Worm (Caenorhabditis elegans) whole organism, L4 larva: ENCODE data around the gene cox-6A.

Experiments
- F37D6.2 ChIP-seq: sonication (generic microtip); optimal IDR thresholded peaks from 2 replicates; lab custom pipeline; 2016; ENCODE audit warnings: mild to moderate bottlenecking, missing genetic modification characterization, missing compliant biosample characterization
- F49E8.2 ChIP-seq: sonication (generic microtip); optimal IDR thresholded peaks from 2 replicates; lab custom pipeline; 2016; ENCODE audit warnings: missing compliant biosample characterization, mild to moderate bottlenecking, missing genetic modification characterization, borderline replicate concordance
- T20F7.1 ChIP-seq: fragments of 200-800 bp; sonication (Bioruptor generic); optimal IDR thresholded peaks from 2 replicates; lab custom pipeline; 2018; ENCODE audit warnings: mild to moderate bottlenecking, missing genetic modification characterization, missing compliant biosample characterization
- T26A8.4 ChIP-seq: fragments of 200-800 bp; sonication (Bioruptor generic); IDR thresholded peaks from 2 replicates; pipeline ENCODE4 v1.3.6; 2022; ENCODE audit warnings: missing genetic modification characterization, missing compliant biosample characterization
- Y105C5A.15 ChIP-seq: fragments of 200-800 bp; sonication (Bioruptor generic); IDR thresholded peaks from 2 replicates; pipeline ENCODE4 v1.3.6; 2022; ENCODE audit warnings: missing genetic modification characterization, missing compliant biosample characterization
- Y48G9A.11 ChIP-seq: fragments of 200-800 bp; sonication (Bioruptor generic); IDR thresholded peaks from 2 replicates; pipeline ENCODE4 v1.3.6; 2022; ENCODE audit warnings: missing genetic modification reagents, missing genetic modification characterization, missing compliant biosample characterization
- Y5F2A.4 ChIP-seq: fragments of 200-800 bp; sonication (Bioruptor generic); optimal IDR thresholded peaks from 2 replicates; lab custom pipeline; 2018; ENCODE audit warnings: mild to moderate bottlenecking, missing genetic modification characterization, missing compliant biosample characterization
- Y75B8A.6 ChIP-seq: fragments of 200-800 bp; sonication (Bioruptor generic); IDR thresholded peaks from 2 replicates; pipeline ENCODE4 v1.3.6; 2022; ENCODE audit warnings: missing genetic modification reagents, missing genetic modification characterization, missing compliant biosample characterization
- ZK546.5 ChIP-seq, 2 experiments: sonication (generic microtip); optimal IDR thresholded peaks; 2 replicates each; lab custom pipeline; 2017; ENCODE audit warnings: missing biosample characterization in 2 of 2, missing genetic modification characterization in 2 of 2
- aha-1 ChIP-seq: fragments of 150-350 bp; peaks from one replicate; lab custom pipeline; 2014; ENCODE audit warnings: missing biosample characterization, missing genetic modification characterization
- ceh-28 ChIP-seq: fragments of 150-350 bp; optimal IDR thresholded peaks from 2 replicates; lab custom pipeline; 2014; ENCODE audit warnings: missing biosample characterization, missing genetic modification reagents, missing genetic modification characterization
- ceh-44 ChIP-seq: fragments of 200-800 bp; sonication (Bioruptor generic); IDR thresholded peaks from 2 replicates; pipeline ENCODE4 v1.3.6; 2022; ENCODE audit warnings: missing genetic modification reagents, missing genetic modification characterization, missing compliant biosample characterization
- ceh-62 ChIP-seq: sonication (generic microtip); optimal IDR thresholded peaks from 2 replicates; lab custom pipeline; 2017; ENCODE audit warnings: missing biosample characterization, missing genetic modification characterization
- daf-19 ChIP-seq: fragments of 200-800 bp; sonication (Bioruptor generic); conservative IDR thresholded peaks from 2 replicates; pipeline ENCODE4 v1.3.6; 2022; ENCODE audit warnings: missing genetic modification characterization, missing compliant biosample characterization
- daf-8 ChIP-seq: fragments of 200-800 bp; sonication (Bioruptor generic); IDR thresholded peaks from 2 replicates; pipeline ENCODE4 v1.3.6; 2022; ENCODE audit warnings: missing genetic modification characterization, missing compliant biosample characterization
- dmd-8 ChIP-seq: fragments of 200-800 bp; sonication (Bioruptor generic); IDR thresholded peaks from 2 replicates; pipeline ENCODE4 v1.3.6; 2022; ENCODE audit warnings: missing genetic modification characterization, missing compliant biosample characterization
- egl-27 ChIP-seq: sonication (generic microtip); optimal IDR thresholded peaks from 3 replicates; lab custom pipeline; 2017; ENCODE audit warnings: missing biosample characterization, missing genetic modification reagents, missing genetic modification characterization
- fos-1 ChIP-seq: fragments of 150-350 bp; optimal IDR thresholded peaks from 2 replicates; lab custom pipeline; 2014; ENCODE audit warnings: missing biosample characterization, missing genetic modification characterization
- hlh-11 ChIP-seq: fragments of 200-800 bp; sonication (Bioruptor generic); optimal IDR thresholded peaks from 2 replicates; lab custom pipeline; 2018; ENCODE audit warnings: mild to moderate bottlenecking, missing genetic modification characterization, missing compliant biosample characterization
- hlh-30 ChIP-seq: sonication (generic microtip); optimal IDR thresholded peaks from 2 replicates; lab custom pipeline; 2017; ENCODE audit warnings: antibody characterized with exemption, mild to moderate bottlenecking, missing genetic modification characterization, missing compliant biosample characterization; ENCODE audit not compliant: insufficient read depth
- hmg-1.1 ChIP-seq: fragments of 200-800 bp; sonication (Bioruptor generic); IDR thresholded peaks from 2 replicates; pipeline ENCODE4 v1.3.6; 2022; ENCODE audit warnings: missing genetic modification reagents, missing genetic modification characterization, missing compliant biosample characterization
- lim-7 ChIP-seq: fragments of 200-800 bp; sonication (Bioruptor generic); IDR thresholded peaks from 2 replicates; pipeline ENCODE4 v1.3.6; 2022; ENCODE audit warnings: missing genetic modification characterization, missing compliant biosample characterization
- lin-1 ChIP-seq: fragments of 200-800 bp; sonication (Bioruptor generic); IDR thresholded peaks from 2 replicates; pipeline ENCODE4 v1.3.6; 2022; ENCODE audit warnings: missing genetic modification reagents, missing genetic modification characterization, missing compliant biosample characterization
- lin-29 ChIP-seq: fragments of 200-800 bp; sonication (Bioruptor generic); IDR thresholded peaks from 2 replicates; pipeline ENCODE4 v1.3.6; 2022; ENCODE audit warnings: missing genetic modification reagents, missing genetic modification characterization, missing compliant biosample characterization
- lin-38 ChIP-seq: fragments of 200-800 bp; sonication (Bioruptor generic); IDR thresholded peaks from 2 replicates; pipeline ENCODE4 v1.3.6; 2022; ENCODE audit warnings: missing genetic modification reagents, missing genetic modification characterization, missing compliant biosample characterization
- lin-39 ChIP-seq: fragments of 150-350 bp; optimal IDR thresholded peaks from 2 replicates; lab custom pipeline; 2014; ENCODE audit warnings: missing biosample characterization, missing genetic modification reagents, missing genetic modification characterization
- madf-5 ChIP-seq, 2 experiments: fragments of 200-800 bp; sonication (Bioruptor generic); IDR thresholded peaks; 2 replicates each; pipeline ENCODE4 v1.3.6; 2022; ENCODE audit warnings: missing compliant biosample characterization in 2 of 2, missing genetic modification characterization in 2 of 2
- mdl-1 ChIP-seq, 2 experiments: fragments of 150-350 bp in 1 of 2; sonication (generic microtip) in 1 of 2; optimal IDR thresholded peaks; 2 replicates each; lab custom pipeline; 2014 to 2017; ENCODE audit warnings: missing biosample characterization in 2 of 2, missing genetic modification characterization in 2 of 2
- mes-2 ChIP-seq: sonication (generic microtip); optimal IDR thresholded peaks from 2 replicates; lab custom pipeline; 2016; ENCODE audit warnings: missing genotype, mild to moderate bottlenecking, missing genetic modification characterization, missing compliant biosample characterization; ENCODE audit not compliant: poor library complexity, severe bottlenecking
- mxl-2 ChIP-seq: fragments of 200-800 bp; sonication (Bioruptor generic); conservative IDR thresholded peaks from 2 replicates; pipeline ENCODE4 v1.3.6; 2022; ENCODE audit warnings: missing genetic modification reagents, missing genetic modification characterization, missing compliant biosample characterization
- mxl-3 ChIP-seq: fragments of 200-800 bp; sonication (Bioruptor generic); optimal IDR thresholded peaks from 2 replicates; lab custom pipeline; 2018; ENCODE audit warnings: mild to moderate bottlenecking, missing genetic modification characterization, missing compliant biosample characterization
- nhr-102 ChIP-seq: sonication (generic microtip); optimal IDR thresholded peaks from 2 replicates; lab custom pipeline; 2016; ENCODE audit warnings: mild to moderate bottlenecking, missing genetic modification characterization, moderate library complexity, missing compliant biosample characterization
- nhr-111 ChIP-seq: fragments of 200-800 bp; sonication (Bioruptor generic); optimal IDR thresholded peaks from 2 replicates; lab custom pipeline; 2018; ENCODE audit warnings: mild to moderate bottlenecking, missing genetic modification characterization, missing compliant biosample characterization
- nhr-6 ChIP-seq: fragments of 150-350 bp; optimal IDR thresholded peaks from 2 replicates; lab custom pipeline; 2014; ENCODE audit warnings: missing biosample characterization, missing genetic modification characterization
- pqm-1 ChIP-seq: sonication (generic microtip); optimal IDR thresholded peaks from 2 replicates; lab custom pipeline; 2017; ENCODE audit warnings: missing biosample characterization, missing genetic modification characterization
- sdz-12 ChIP-seq: fragments of 200-800 bp; sonication (Bioruptor generic); optimal IDR thresholded peaks from 2 replicates; lab custom pipeline; 2018; ENCODE audit warnings: mild to moderate bottlenecking, missing genetic modification characterization, missing compliant biosample characterization
- set-16 ChIP-seq: fragments of 200-800 bp; sonication (Bioruptor generic); IDR thresholded peaks from 2 replicates; pipeline ENCODE4 v1.3.6; 2022; ENCODE audit warnings: missing genetic modification reagents, missing genetic modification characterization, missing compliant biosample characterization
- skn-1 ChIP-seq: fragments of 150-350 bp; optimal IDR thresholded peaks from 2 replicates; lab custom pipeline; 2014; ENCODE audit warnings: missing biosample characterization, missing genetic modification characterization
- snpc-1.2 ChIP-seq: fragments of 200-800 bp; sonication (Bioruptor generic); IDR thresholded peaks from 2 replicates; pipeline ENCODE4 v1.3.6; 2022; ENCODE audit warnings: missing genetic modification reagents, missing genetic modification characterization, missing compliant biosample characterization
- spr-1 ChIP-seq: sonication (generic microtip); optimal IDR thresholded peaks from 2 replicates; lab custom pipeline; 2016; ENCODE audit warnings: mild to moderate bottlenecking, missing genetic modification characterization, missing compliant biosample characterization
- spr-3 ChIP-seq: fragments of 200-800 bp; sonication (Bioruptor generic); optimal IDR thresholded peaks from 2 replicates; lab custom pipeline; 2018; ENCODE audit warnings: mild to moderate bottlenecking, missing genetic modification characterization, missing compliant biosample characterization
- tra-1 ChIP-seq: fragments of 200-800 bp; sonication (Bioruptor generic); IDR thresholded peaks from 2 replicates; pipeline ENCODE4 v1.3.6; 2022; ENCODE audit warnings: missing genetic modification reagents, missing genetic modification characterization, missing compliant biosample characterization
- unc-62 ChIP-seq, 3 experiments: fragments of 150-350 bp in 1 of 3; sonication (generic microtip); optimal IDR thresholded peaks in 2 of 3; peaks in 1 of 3; 1 replicate in 1 of 3; 2 replicates in 2 of 3; lab custom pipeline; 2014 to 2017; ENCODE audit warnings: missing biosample characterization in 3 of 3, missing genetic modification characterization in 3 of 3, missing genetic modification reagents in 3 of 3, missing genotype in 1 of 3
- zag-1 ChIP-seq: fragments of 150-350 bp; optimal IDR thresholded peaks from 2 replicates; lab custom pipeline; 2014; ENCODE audit warnings: missing biosample characterization, missing genetic modification characterization
- zip-11 ChIP-seq: fragments of 200-800 bp; sonication (Bioruptor generic); IDR thresholded peaks from 2 replicates; pipeline ENCODE4 v1.3.6; 2022; ENCODE audit warnings: missing genetic modification characterization, missing compliant biosample characterization
- zip-2 ChIP-seq: fragments of 150-350 bp; optimal IDR thresholded peaks from 2 replicates; lab custom pipeline; 2014; ENCODE audit warnings: missing biosample characterization, missing genetic modification characterization

cox-6A gene

DNA sequence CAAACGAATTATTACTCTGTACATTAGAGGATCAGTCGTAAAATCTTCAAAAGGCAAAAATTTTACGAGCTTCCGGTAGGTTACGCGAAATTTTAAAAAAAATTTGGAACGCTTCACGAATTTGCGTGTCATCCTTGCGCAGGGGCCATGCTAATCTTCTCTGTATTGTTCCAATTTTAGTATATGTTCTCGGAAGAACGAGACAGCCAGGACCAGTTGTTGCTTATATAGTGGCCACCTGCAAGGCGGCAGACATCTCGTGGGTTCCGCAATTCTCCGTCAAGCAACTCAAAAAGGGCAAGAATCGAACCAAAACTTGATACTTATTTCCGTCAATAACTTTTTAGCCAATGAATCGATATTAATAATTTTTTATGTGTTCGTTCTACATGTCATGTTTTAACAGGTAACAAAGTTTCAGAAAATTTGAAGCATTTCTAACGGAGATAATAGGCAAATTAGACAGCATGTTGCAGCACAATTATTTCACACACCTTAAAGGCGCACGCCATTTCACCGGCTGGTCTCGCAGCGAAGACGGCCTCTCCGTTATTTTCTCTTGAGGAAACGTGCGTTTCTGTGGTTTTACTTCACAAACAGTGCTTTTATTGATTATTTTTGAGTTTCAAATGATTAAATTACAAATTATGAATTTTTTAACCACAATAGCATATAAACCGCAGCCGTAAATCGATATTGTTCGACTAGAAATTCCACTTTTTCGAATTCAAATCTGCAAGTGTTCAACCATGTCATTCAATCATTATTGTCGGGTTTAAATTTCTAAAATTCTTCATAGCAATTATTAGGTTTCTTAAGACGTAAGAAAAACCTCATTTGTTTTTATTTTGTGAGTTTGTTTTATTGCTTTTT, 588 bp upstream of the cox-6A start (continued):
- TF ChIP-seq daf-8 (GFP tag; lab: Robert Waterston, UW) (peak; percentile 76; the same call in 1 of the 2 replicates), Y5F2A.4 (GFP tag; lab: Kevin White, UChicago) (peak; percentile 84), hlh-30 (tag; lab: Kevin White, UChicago) (peak; percentile 18), lin-39 (tag; lab: Kevin White, UChicago) (no peak), mxl-3 (GFP tag; lab: Kevin White, UChicago) (peak; percentile 60), mes-2 (tag; lab: Kevin White, UChicago) (peak; percentile 93), fos-1 (tag; lab: Kevin White, UChicago) (no peak), nhr-111 (GFP tag; lab: Kevin White, UChicago) (peak; percentile 81)

- TF ChIP-seq F37D6.2 (tag; lab: Kevin White, UChicago) (no peak), mxl-2 (no peak), F49E8.2 (tag; lab: Kevin White, UChicago) (no peak), set-16 (no peak), ceh-28 (tag; lab: Kevin White, UChicago) (no peak), hmg-1.1 (0 out of 2 replicates have a peak, but pooled peaks have one; percentile 27), skn-1 (tag; lab: Kevin White, UChicago) (no peak), nhr-6 (tag; lab: Kevin White, UChicago) (no peak), daf-19 (GFP tag; lab: Robert Waterston, UW) (no peak), tra-1 (GFP tag; lab: Robert Waterston, UW) (no peak), unc-62 (GFP tag; optimal IDR thresholded peaks at IDR 0.05 in 1 of 2; lab: Kevin White, UChicago) (no peak), unc-62 (tag; optimal IDR thresholded peaks at IDR 0.05; lab: Kevin White, UChicago) (no peak), sdz-12 (GFP tag; lab: Kevin White, UChicago) (no peak), hlh-30 (tag; lab: Kevin White, UChicago) (no peak), T20F7.1 (GFP tag; lab: Kevin White, UChicago) (peak; percentile 36), aha-1 (tag; lab: Kevin White, UChicago) (peak; percentile 59), hlh-11 (no peak), nhr-111 (GFP tag; lab: Kevin White, UChicago) (no peak), mxl-3 (GFP tag; lab: Kevin White, UChicago) (no peak), zip-2 (no peak), ceh-62 (tag; lab: Kevin White, UChicago) (no peak), lin-38 (GFP tag; lab: Robert Waterston, UW) (peak; percentile 51), zag-1 (tag; lab: Kevin White, UChicago) (no peak), madf-5 (GFP tag; IDR thresholded peaks at IDR 0.05; lab: Robert Waterston, UW) (no peak), ZK546.5 (tag; optimal IDR thresholded peaks at IDR 0.05; lab: Kevin White, UChicago) (no peak), ceh-44 (GFP tag; lab: Robert Waterston, UW) (no peak), spr-3 (GFP tag; lab: Kevin White, UChicago) (no peak), Y48G9A.11 (GFP tag; lab: Robert Waterston, UW) (no peak), egl-27 (tag; lab: Kevin White, UChicago) (no peak), Y75B8A.6 (GFP tag; lab: Robert Waterston, UW) (no peak), lin-1 (GFP tag; lab: Robert Waterston, UW) (no peak), nhr-102 (tag; lab: Kevin White, UChicago) (no peak), lim-7 (GFP tag; lab: Robert Waterston, UW) (no peak), zip-11 (GFP tag; lab: Robert Waterston, UW) (no peak), Y5F2A.4 (GFP tag; lab: Kevin White, UChicago) (no peak), T26A8.4 (0 out of 2 replicates have a peak, but pooled peaks have one; percentile 21), mes-2 (tag; lab: Kevin White, UChicago) (peak; percentile 17), dmd-8 (GFP tag; lab: Robert Waterston, UW) (no peak), lin-29 (GFP tag; lab: Robert Waterston, UW) (no peak), mdl-1 (tag; optimal IDR thresholded peaks at IDR 0.05; lab: Kevin White, UChicago) (no peak), snpc-1.2 (GFP tag; lab: Robert Waterston, UW) (no peak), spr-1 (tag; lab: Kevin White, UChicago) (peak; percentile 0), pqm-1 (tag; lab: Kevin White, UChicago) (no peak), fos-1 (tag; lab: Kevin White, UChicago) (no peak), Y105C5A.15 (GFP tag; lab: Robert Waterston, UW) (no peak)
These were observed 1.8 kb downstream of the cox-6A start for ce11 chrIII:5083304-5083703.
